Worm (Caenorhabditis elegans) whole organism, dauer: ENCODE measurements around the gene Y82E9BR.6.
"Not testable (repeated sequence)": the region's sequence is repeated elsewhere in the genome, so short reads cannot be mapped to it uniquely, and the experiment has no call there.

Experiments used
- unc-62 ChIP-seq: sonication (generic microtip); optimal IDR thresholded peaks from 2 replicates; lab custom pipeline; 2017; ENCODE audit warnings: missing biosample characterization, missing genetic modification reagents, missing genetic modification characterization

The Y82E9BR.6 gene

ce11 chrIII:1375491-1375890 is 5.5 kb upstream of the Y82E9BR.6 start, which contains the start of gene Y82E9BR.10:
Y82E9BR.10 (minus strand) TSS chrIII:1375591.
- not testable (repeated sequence) for TF ChIP-seq unc-62 (GFP tag; lab: Kevin White, UChicago)

- TF ChIP-seq unc-62 (GFP tag; lab: Kevin White, UChicago): not testable (repeated sequence)
Observed at ce11 chrIII:1377903-1378302, 3.1 kb upstream of the Y82E9BR.6 start, which contains the start of gene pals-40. pals-40 (minus strand) TSS chrIII:1378003.

ce11 chrIII:1383483-1383882 is 2.5 kb downstream of the Y82E9BR.6 start:
- no peak for TF ChIP-seq unc-62 (GFP tag; lab: Kevin White, UChicago)

ce11 chrIII:1384092-1384491 is 3.1 kb downstream of the Y82E9BR.6 start, which contains the start of the genes fbxa-138 and Y82E9BR.5:
fbxa-138 (minus strand) TSS chrIII:1384252.
Y82E9BR.5 (plus strand) TSS chrIII:1384370.
- TF ChIP-seq unc-62 (GFP tag; lab: Kevin White, UChicago): no peak

ce11 chrIII:1384694-1385093 is 3.7 kb downstream of the Y82E9BR.6 start:
- TF ChIP-seq unc-62 (GFP tag; lab: Kevin White, UChicago): no peak

- TF ChIP-seq unc-62 (GFP tag; lab: Kevin White, UChicago): no peak
Observed at ce11 chrIII:1388274-1389058, 7.4 kb downstream of the Y82E9BR.6 start, which contains the start of gene pals-20. pals-20 (minus strand) TSS chrIII:1388324.

ce11 chrIII:1389988-1390387 is 9.0 kb downstream of the Y82E9BR.6 start:
- TF ChIP-seq unc-62 (GFP tag; lab: Kevin White, UChicago): no peak

- no peak for TF ChIP-seq unc-62 (GFP tag; lab: Kevin White, UChicago)
Observed at ce11 chrIII:1391752-1392151, 10.7 kb downstream of the Y82E9BR.6 start, which contains the start of gene pals-17. pals-17 (minus strand) TSS chrIII:1391852.

ce11 chrIII:1392763-1393162 is 11.7 kb downstream of the Y82E9BR.6 start:
- TF ChIP-seq unc-62 (GFP tag; lab: Kevin White, UChicago): no peak

ce11 chrIII:1395355-1395754 is 14.3 kb downstream of the Y82E9BR.6 start:
- no peak for TF ChIP-seq unc-62 (GFP tag; lab: Kevin White, UChicago)

- no peak for TF ChIP-seq unc-62 (GFP tag; lab: Kevin White, UChicago)
Observed at ce11 chrIII:1398183-1398582, 17.2 kb downstream of the Y82E9BR.6 start.

- no peak for TF ChIP-seq unc-62 (GFP tag; lab: Kevin White, UChicago)
Observed at ce11 chrIII:1399670-1400069, 18.6 kb downstream of the Y82E9BR.6 start, which contains the start of gene pals-16. pals-16 (plus strand) TSS chrIII:1399970.

ce11 chrIII:1401497-1401990 is 20.5 kb downstream of the Y82E9BR.6 start, which contains the start of gene pals-19:
pals-19 (plus strand) TSS chrIII:1401940.
- TF ChIP-seq unc-62 (GFP tag; lab: Kevin White, UChicago): no peak

ce11 chrIII:1403108-1403507 is 22.1 kb downstream of the Y82E9BR.6 start, which contains the start of gene pals-18:
pals-18 (plus strand) TSS chrIII:1403408.
- no peak for TF ChIP-seq unc-62 (GFP tag; lab: Kevin White, UChicago)

ce11 chrIII:1409139-1409538 is 28.1 kb downstream of the Y82E9BR.6 start, which contains the start of gene Y82E9BR.22:
Y82E9BR.22 (minus strand) TSS chrIII:1409239.
- TF ChIP-seq unc-62 (GFP tag; lab: Kevin White, UChicago): no peak
